Worm (Caenorhabditis elegans): ENCODE results near the gene acl-14.

ce11 chrV:9297332-9297731 lies 36.1 kb downstream of the acl-14 start, which contains the start of gene F44A2.5:
- no peak for TF ChIP-seq lin-13 (GFP tag; optimal IDR thresholded peaks at IDR 0.05)
- TF ChIP-seq mep-1 (tag; optimal IDR thresholded peaks at IDR 0.05) = no peak
- TF ChIP-seq nhr-77 (tag; optimal IDR thresholded peaks at IDR 0.05) = no peak
- no peak for TF ChIP-seq lim-7 (GFP tag; IDR thresholded peaks at IDR 0.05)
- TF ChIP-seq hlh-11 (tag; optimal IDR thresholded peaks at IDR 0.05) = no peak
- no peak for TF ChIP-seq aly-2 (tag; optimal IDR thresholded peaks at IDR 0.05)
- TF ChIP-seq lin-29 (GFP tag; IDR thresholded peaks at IDR 0.05) = no peak
- TF ChIP-seq lin-39 (tag; optimal IDR thresholded peaks at IDR 0.05) = no peak
- no peak for TF ChIP-seq pha-4 (GFP tag; IDR thresholded peaks at IDR 0.05)
- TF ChIP-seq pha-4 (tag; optimal IDR thresholded peaks at IDR 0.05) = no peak
- TF ChIP-seq nhr-111 (GFP tag; optimal IDR thresholded peaks at IDR 0.05) = no peak
- no peak for TF ChIP-seq Y75B8A.6 (GFP tag; IDR thresholded peaks at IDR 0.05)
